Fruit fly (Drosophila melanogaster): ENCODE measurements around the gene CG9399.

Gene CG9399

DNA sequence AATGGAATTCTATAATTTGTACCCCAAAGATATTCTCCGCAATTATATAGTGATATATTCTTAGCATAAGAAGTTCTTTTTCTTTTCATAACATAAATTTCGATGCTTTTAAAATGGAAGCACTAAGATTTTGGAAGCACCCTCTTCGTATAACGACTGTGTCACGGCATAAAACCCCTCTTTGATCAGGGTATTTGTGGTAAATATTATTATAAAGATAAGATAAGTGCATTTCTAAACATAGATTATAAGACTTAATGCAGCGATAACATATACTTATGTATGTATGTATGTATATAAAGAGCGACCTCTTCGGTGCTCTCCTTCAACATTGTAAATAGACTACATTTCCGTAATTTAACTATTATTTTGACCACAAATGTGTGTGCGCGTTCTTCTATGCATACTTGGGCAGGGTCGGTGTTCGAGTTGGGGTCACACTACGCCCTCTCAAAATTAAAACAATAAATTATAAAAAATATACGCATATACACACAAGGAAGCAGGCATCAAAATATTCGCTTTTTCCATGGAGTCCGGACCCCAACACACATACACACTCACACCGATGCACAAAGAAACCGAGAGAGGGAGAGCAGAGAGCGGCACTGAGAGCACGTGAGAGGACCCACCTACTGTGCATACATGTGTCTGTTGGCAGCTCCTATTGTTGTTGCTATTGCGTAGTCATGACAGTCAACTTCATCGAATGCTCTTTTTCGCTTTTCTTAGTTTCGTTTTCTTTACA lies 23.6 kb downstream of the CG9399 start (continued):
- TF ChIP-seq CG8089 (GFP tag; optimal IDR thresholded peaks at IDR 0.05): no peak
- TF ChIP-seq CG13424 (tag; optimal IDR thresholded peaks at IDR 0.05): peak; percentile 31
- no peak for TF ChIP-seq danr (GFP tag; IDR thresholded peaks at IDR 0.05)
- TF ChIP-seq mirr (GFP tag; optimal IDR thresholded peaks at IDR 0.05): peak; percentile 1
- peak; percentile 22 for TF ChIP-seq twi (tag; optimal IDR thresholded peaks at IDR 0.05)
- TF ChIP-seq CG8290 (GFP tag; optimal IDR thresholded peaks at IDR 0.05): no peak
- peak in 1 of 2 experiments; percentile 12 for TF ChIP-seq CG8290 (tag; optimal IDR thresholded peaks at IDR 0.05)
- no peak for TF ChIP-seq jumu (GFP tag; optimal IDR thresholded peaks at IDR 0.05)
- TF ChIP-seq grn (GFP tag; optimal IDR thresholded peaks at IDR 0.05): peak; percentile 50
- no peak for TF ChIP-seq klu (GFP tag; IDR thresholded peaks at IDR 0.05)
- TF ChIP-seq CG2129 (GFP tag; IDR thresholded peaks at IDR 0.05; ENCODE audit: partially characterized antibody): no peak
- TF ChIP-seq da (GFP tag; optimal IDR thresholded peaks at IDR 0.05): no peak
- TF ChIP-seq Rfx (GFP tag; IDR thresholded peaks at IDR 0.05): no peak
- TF ChIP-seq Atf3 (GFP tag; optimal IDR thresholded peaks at IDR 0.05): no peak
- TF ChIP-seq Scr (GFP tag; IDR thresholded peaks at IDR 0.05; ENCODE audit: partially characterized antibody): no peak
- TF ChIP-seq CG6689 (GFP tag; IDR thresholded peaks at IDR 0.05): no peak
- TF ChIP-seq CG12391 (tag; optimal IDR thresholded peaks at IDR 0.05): peak; percentile 8
- no peak for TF ChIP-seq seq (GFP tag; IDR thresholded peaks at IDR 0.05)
- peak; percentile 62 for TF ChIP-seq nom (GFP tag; optimal IDR thresholded peaks at IDR 0.05)
- TF ChIP-seq gsb (GFP tag; IDR thresholded peaks at IDR 0.05): no peak
- TF ChIP-seq CG11723 (GFP tag; optimal IDR thresholded peaks at IDR 0.05): no peak
- TF ChIP-seq gsb-n (tag; optimal IDR thresholded peaks at IDR 0.05): no peak
- no peak for TF ChIP-seq CG3726 (GFP tag; IDR thresholded peaks at IDR 0.05)
- peak; percentile 22 for TF ChIP-seq CG17568 (GFP tag; optimal IDR thresholded peaks at IDR 0.05)
- TF ChIP-seq CG31388 (GFP tag; optimal IDR thresholded peaks at IDR 0.05): no peak
- TF ChIP-seq CG7987 (GFP tag; optimal IDR thresholded peaks at IDR 0.05): peak; percentile 21
- no peak for TF ChIP-seq BEAF-32 (GFP tag; optimal IDR thresholded peaks at IDR 0.05)
- no peak for TF ChIP-seq CG9609 (GFP tag; optimal IDR thresholded peaks at IDR 0.05)
- TF ChIP-seq ato (GFP tag; IDR thresholded peaks at IDR 0.05; ENCODE audit: partially characterized antibody): no peak
- peak; percentile 66 for TF ChIP-seq Med (GFP tag)
- no peak for TF ChIP-seq CG12236 (GFP tag; optimal IDR thresholded peaks at IDR 0.05)
- TF ChIP-seq Pdp1 (GFP tag; optimal IDR thresholded peaks at IDR 0.05): peak in 1 of 2 experiments; percentile 63
- TF ChIP-seq CG12659 (GFP tag; optimal IDR thresholded peaks at IDR 0.05): no peak
- TF ChIP-seq CG8944 (GFP tag; optimal IDR thresholded peaks at IDR 0.05): no peak
- peak; percentile 34 to 39 for TF ChIP-seq Eip74EF (GFP tag; optimal IDR thresholded peaks at IDR 0.05)
- no peak for TF ChIP-seq CG7372 (GFP tag; IDR thresholded peaks at IDR 0.05)
- TF ChIP-seq Chrac-16 (GFP tag; optimal IDR thresholded peaks at IDR 0.05): no peak
- no peak for TF ChIP-seq HLH54F (GFP tag; optimal IDR thresholded peaks at IDR 0.05)
- peak; percentile 22 for TF ChIP-seq CG2202 (tag; optimal IDR thresholded peaks at IDR 0.05)
- TF ChIP-seq sd (tag; optimal IDR thresholded peaks at IDR 0.05): peak; percentile 61
- TF ChIP-seq CG6683 (GFP tag; optimal IDR thresholded peaks at IDR 0.05): peak; percentile 19
- peak; percentile 29 for TF ChIP-seq ERR (GFP tag; optimal IDR thresholded peaks at IDR 0.05)
- no peak for TF ChIP-seq CG5953 (GFP tag; IDR thresholded peaks at IDR 0.05)
- TF ChIP-seq phol (tag; optimal IDR thresholded peaks at IDR 0.05): no peak
- TF ChIP-seq HHEX (GFP tag; optimal IDR thresholded peaks at IDR 0.05): no peak
- peak; percentile 1 for TF ChIP-seq PHDP (tag; optimal IDR thresholded peaks at IDR 0.05)
- TF ChIP-seq CG1603 (tag; optimal IDR thresholded peaks at IDR 0.05): no peak
- TF ChIP-seq CG12155 (GFP tag; optimal IDR thresholded peaks at IDR 0.05): no peak
- peak; percentile 12 for TF ChIP-seq lbe (GFP tag; optimal IDR thresholded peaks at IDR 0.05)
- no peak for TF ChIP-seq CG17328 (GFP tag; IDR thresholded peaks at IDR 0.05)

Measured in whole organism, embryonic.